Worm (Caenorhabditis elegans): ENCODE results near the gene tpk-1.
A peak's percentile ranks its signal among the peaks of the same experiment; 100 is the strongest.

The tpk-1 gene

ce11 chrIII:8869663-8870062 lies 42.3 kb upstream of the tpk-1 start:
- TF ChIP-seq F13H6.1 (tag; optimal IDR thresholded peaks at IDR 0.05) (no peak), ceh-34 (tag; optimal IDR thresholded peaks at IDR 0.05) (no peak), hlh-6 (tag; optimal IDR thresholded peaks at IDR 0.05) (no peak), fkh-10 (GFP tag; optimal IDR thresholded peaks at IDR 0.05) (no peak), pha-2 (tag; optimal IDR thresholded peaks at IDR 0.05) (no peak), ceh-19 (GFP tag; optimal IDR thresholded peaks at IDR 0.05) (no peak), C08G9.2 (tag; optimal IDR thresholded peaks at IDR 0.05) (no peak), T23F11.4 (GFP tag; optimal IDR thresholded peaks at IDR 0.05) (no peak), ama-1 (optimal IDR thresholded peaks at IDR 0.05) (no peak), Y22D7AL.16 (tag; optimal IDR thresholded peaks at IDR 0.05) (no peak), eyg-1 (tag; optimal IDR thresholded peaks at IDR 0.05) (no peak), hlh-30 (tag; optimal IDR thresholded peaks at IDR 0.05; ENCODE audit: insufficient read depth) (no peak), ceh-31 (tag; optimal IDR thresholded peaks at IDR 0.05) (no peak), ceh-6 (GFP tag; optimal IDR thresholded peaks at IDR 0.05) (no peak), sdc-2 (tag; optimal IDR thresholded peaks at IDR 0.05) (no peak), nfya-1 (tag; optimal IDR thresholded peaks at IDR 0.05) (no peak)

- TF ChIP-seq fax-1 (tag; optimal IDR thresholded peaks at IDR 0.05) (no peak), hlh-13 (GFP tag; optimal IDR thresholded peaks at IDR 0.05) (no peak), ttx-3 (tag; optimal IDR thresholded peaks at IDR 0.05) (no peak), unc-3 (GFP tag; conservative IDR thresholded peaks at IDR 0.05) (no peak), unc-3 (tag; optimal IDR thresholded peaks at IDR 0.05) (peak; percentile 47), rnt-1 (tag; optimal IDR thresholded peaks at IDR 0.05) (no peak), ceh-48 (tag; optimal IDR thresholded peaks at IDR 0.05) (peak; percentile 57), Y22D7AL.16 (tag; optimal IDR thresholded peaks at IDR 0.05) (no peak), eyg-1 (tag; optimal IDR thresholded peaks at IDR 0.05) (peak; percentile 43), C08G9.2 (tag; optimal IDR thresholded peaks at IDR 0.05) (no peak), ceh-24 (tag; optimal IDR thresholded peaks at IDR 0.05) (no peak), ceh-9 (tag; optimal IDR thresholded peaks at IDR 0.05) (no peak), ets-4 (tag; optimal IDR thresholded peaks at IDR 0.05) (no peak), gmeb-2 (tag; optimal IDR thresholded peaks at IDR 0.05) (no peak), mec-3 (tag; optimal IDR thresholded peaks at IDR 0.05; ENCODE audit: borderline replicate concordance) (no peak), unc-42 (tag; optimal IDR thresholded peaks at IDR 0.05) (peak; percentile 73), npax-4 (tag; optimal IDR thresholded peaks at IDR 0.05) (no peak), nhr-11 (tag; optimal IDR thresholded peaks at IDR 0.05) (no peak), ceh-31 (tag; optimal IDR thresholded peaks at IDR 0.05) (peak; percentile 36), sox-4 (tag; optimal IDR thresholded peaks at IDR 0.05) (peak; percentile 1), ztf-16 (tag; optimal IDR thresholded peaks at IDR 0.05) (no peak), syd-9 (tag; optimal IDR thresholded peaks at IDR 0.05) (peak; percentile 5), hlh-6 (tag; optimal IDR thresholded peaks at IDR 0.05) (peak; percentile 26), ceh-19 (GFP tag; optimal IDR thresholded peaks at IDR 0.05) (no peak), pha-4 (tag; optimal IDR thresholded peaks at IDR 0.05) (no peak), pag-3 (tag; optimal IDR thresholded peaks at IDR 0.05; ENCODE audit: borderline replicate concordance) (no peak), nfya-1 (tag; optimal IDR thresholded peaks at IDR 0.05) (peak; percentile 37), ceh-14 (tag; optimal IDR thresholded peaks at IDR 0.05) (no peak), ref-2 (tag; optimal IDR thresholded peaks at IDR 0.05) (peak; percentile 2), pat-9 (tag; optimal IDR thresholded peaks at IDR 0.05) (no peak)
Observed at ce11 chrIII:8873045-8873457, 38.9 kb upstream of the tpk-1 start.

- TF ChIP-seq tbx-2 (tag; optimal IDR thresholded peaks at IDR 0.05) (peak; percentile 90), ama-1 (optimal IDR thresholded peaks at IDR 0.05) (peak; percentile 70), ceh-30 (tag; optimal IDR thresholded peaks at IDR 0.05) (no peak), unc-86 (tag; optimal IDR thresholded peaks at IDR 0.05) (no peak), odd-2 (tag; optimal IDR thresholded peaks at IDR 0.05) (no peak), ceh-48 (tag; optimal IDR thresholded peaks at IDR 0.05) (no peak), tbx-7 (tag; optimal IDR thresholded peaks at IDR 0.05) (peak; percentile 6), ceh-14 (tag; optimal IDR thresholded peaks at IDR 0.05) (peak; percentile 75), ceh-24 (tag; optimal IDR thresholded peaks at IDR 0.05) (no peak), ceh-6 (GFP tag; optimal IDR thresholded peaks at IDR 0.05) (peak; percentile 28), elt-2 (tag; optimal IDR thresholded peaks at IDR 0.05) (no peak), pat-9 (tag; optimal IDR thresholded peaks at IDR 0.05) (peak; percentile 64), rnt-1 (tag; optimal IDR thresholded peaks at IDR 0.05) (peak; percentile 86), pqm-1 (tag; optimal IDR thresholded peaks at IDR 0.05) (peak; percentile 14), T23F11.4 (GFP tag; optimal IDR thresholded peaks at IDR 0.05) (peak; percentile 63), K02D7.2 (tag; optimal IDR thresholded peaks at IDR 0.05) (no peak), pros-1 (tag; optimal IDR thresholded peaks at IDR 0.05) (peak; percentile 85), ztf-16 (tag; optimal IDR thresholded peaks at IDR 0.05) (peak; percentile 36), sdc-2 (tag; optimal IDR thresholded peaks at IDR 0.05) (peak; percentile 70), nfya-1 (tag; optimal IDR thresholded peaks at IDR 0.05) (peak; percentile 94), hlh-30 (tag; optimal IDR thresholded peaks at IDR 0.05; ENCODE audit: insufficient read depth) (peak; percentile 70)
Observed at ce11 chrIII:8873990-8874668, 37.8 kb upstream of the tpk-1 start.

Measured in whole organism, late embryonic.